Worm (Caenorhabditis elegans): Measurements from ENCODE around the gene pab-2.

- no peak for TF ChIP-seq T26A8.4 (GFP tag; IDR thresholded peaks at IDR 0.05)
- no peak for TF ChIP-seq zag-1 (tag; optimal IDR thresholded peaks at IDR 0.05)
- no peak for TF ChIP-seq mep-1 (tag; optimal IDR thresholded peaks at IDR 0.05)
- no peak for TF ChIP-seq fos-1 (tag; optimal IDR thresholded peaks at IDR 0.05)
- TF ChIP-seq unc-62 (GFP tag; optimal IDR thresholded peaks at IDR 0.05 in 1 of 2): no peak
- no peak for TF ChIP-seq unc-62 (tag; optimal IDR thresholded peaks at IDR 0.05)
- TF ChIP-seq mdl-1 (tag; optimal IDR thresholded peaks at IDR 0.05): no peak
- no peak for TF ChIP-seq cey-2 (tag; optimal IDR thresholded peaks at IDR 0.05; ENCODE audit: borderline replicate concordance, insufficient read depth)
- TF ChIP-seq snpc-4 (tag; optimal IDR thresholded peaks at IDR 0.05): no peak
- TF ChIP-seq daf-19 (GFP tag; conservative IDR thresholded peaks at IDR 0.05): no peak
- no peak for TF ChIP-seq unc-130 (GFP tag; optimal IDR thresholded peaks at IDR 0.05)
Measured at ce11 chrX:13566436-13566835, 39.2 kb upstream of the pab-2 start, which contains the start of gene R01E6.2.
